Worm (Caenorhabditis elegans): ENCODE measurements around the gene unc-82.

DNA sequence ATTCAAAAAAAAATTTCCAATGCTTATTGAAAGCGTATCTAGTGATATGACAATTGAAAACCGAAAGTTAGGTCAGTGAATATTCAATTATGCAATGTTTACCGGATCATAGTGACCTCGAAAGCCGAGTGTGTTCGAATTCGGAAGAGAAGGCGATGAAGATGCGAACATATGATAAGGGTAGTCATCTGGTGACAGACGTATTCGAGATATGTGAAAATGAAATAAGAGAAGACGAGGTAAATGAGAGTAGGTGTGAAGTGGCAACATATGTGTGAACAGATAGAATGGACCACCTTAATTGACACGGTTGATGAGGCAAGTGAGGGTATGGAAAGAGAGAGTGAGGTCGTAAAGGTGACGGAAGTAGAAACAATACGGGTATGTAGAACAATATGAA is 30.6 kb downstream of the unc-82 start:
- TF ChIP-seq ztf-11 (tag; optimal IDR thresholded peaks at IDR 0.05) (no peak), dpl-1 (GFP tag; optimal IDR thresholded peaks at IDR 0.05) (no peak), lir-3 (tag; optimal IDR thresholded peaks at IDR 0.05) (no peak)
